Fruit fly (Drosophila melanogaster) whole organism, embryonic: ENCODE data around the gene CG32801.

Experiments
- Ada2b ChIP-seq: fragments of 200-800 bp; sonication (Bioruptor generic); IDR thresholded peaks from 2 replicates; pipeline ENCODE4 v1.3.6; 2022; ENCODE audit warnings: missing biosample characterization, missing genetic modification characterization
- Bgb ChIP-seq: fragments of 200-800 bp; sonication (Bioruptor generic); IDR thresholded peaks from 2 replicates; pipeline ENCODE4 v1.3.6; 2022; ENCODE audit warnings: missing biosample characterization, missing genetic modification characterization; ENCODE audit not compliant: partially characterized antibody
- BtbVII ChIP-seq: fragments of 200-800 bp; sonication (Bioruptor generic); optimal IDR thresholded peaks from 3 replicates; lab custom pipeline; 2017; ENCODE audit warnings: missing biosample characterization, mild to moderate bottlenecking, missing genetic modification characterization
- Bteb2 ChIP-seq: fragments of 200-800 bp; sonication (Bioruptor generic); optimal IDR thresholded peaks from 2 replicates; lab custom pipeline; 2016; ENCODE audit warnings: missing biosample characterization, missing genetic modification characterization
- CG11695 ChIP-seq: fragments of 200-800 bp; sonication (Bioruptor generic); IDR thresholded peaks from 3 replicates; pipeline ENCODE4 v1.3.6; 2022; ENCODE audit warnings: missing biosample characterization, missing genetic modification characterization
- CG13287 ChIP-seq: fragments of 200-800 bp; sonication (Bioruptor generic); IDR thresholded peaks from 2 replicates; pipeline ENCODE4 v1.3.6; 2022; ENCODE audit warnings: missing biosample characterization, missing genetic modification characterization; ENCODE audit not compliant: partially characterized antibody
- CG31441 ChIP-seq: fragments of 200-800 bp; sonication (Bioruptor generic); IDR thresholded peaks from 2 replicates; pipeline ENCODE4 v1.3.6; 2022; ENCODE audit warnings: missing biosample characterization, missing genetic modification characterization
- CG32767 ChIP-seq: fragments of 200-800 bp; sonication (Bioruptor generic); IDR thresholded peaks from 2 replicates; pipeline ENCODE4 v1.3.6; 2022; ENCODE audit warnings: missing biosample characterization, missing genetic modification characterization
- CG34376 ChIP-seq: fragments of 200-800 bp; sonication (Bioruptor generic); optimal IDR thresholded peaks from 2 replicates; lab custom pipeline; 2018; ENCODE audit warnings: missing biosample characterization, mild to moderate bottlenecking, missing genetic modification characterization
- CG3847 ChIP-seq: fragments of 200-800 bp; sonication (Bioruptor generic); IDR thresholded peaks from 2 replicates; pipeline ENCODE4 v1.3.6; 2022; ENCODE audit warnings: missing biosample characterization, missing genetic modification characterization
- CG4424 ChIP-seq: fragments of 200-800 bp; sonication (Bioruptor generic); optimal IDR thresholded peaks from 3 replicates; lab custom pipeline; 2016; ENCODE audit warnings: missing biosample characterization, missing genetic modification characterization
- CG5245 ChIP-seq: fragments of 200-800 bp; sonication (Bioruptor generic); optimal IDR thresholded peaks from 3 replicates; lab custom pipeline; 2016; ENCODE audit warnings: missing biosample characterization, missing genetic modification characterization
- CG6254 ChIP-seq: fragments of 200-800 bp; sonication (Bioruptor generic); optimal IDR thresholded peaks from 3 replicates; lab custom pipeline; 2017; ENCODE audit warnings: mild to moderate bottlenecking, missing biosample characterization, missing genetic modification reagents, missing genetic modification characterization
- CG6689 ChIP-seq: fragments of 200-800 bp; sonication (Bioruptor generic); IDR thresholded peaks from 2 replicates; pipeline ENCODE4 v1.3.6; 2022; ENCODE audit warnings: missing biosample characterization, missing genetic modification characterization
- CG7271 ChIP-seq: fragments of 200-800 bp; sonication (Bioruptor generic); optimal IDR thresholded peaks from 2 replicates; lab custom pipeline; 2018; ENCODE audit warnings: missing biosample characterization, mild to moderate bottlenecking, missing genetic modification characterization, moderate library complexity
- CG7745 ChIP-seq: fragments of 200-800 bp; sonication (Bioruptor generic); optimal IDR thresholded peaks from 2 replicates; lab custom pipeline; 2018; ENCODE audit warnings: missing biosample characterization, mild to moderate bottlenecking, missing genetic modification characterization, moderate library complexity
- CG8478 ChIP-seq: fragments of >200 bp; optimal IDR thresholded peaks from 2 replicates; lab custom pipeline; 2018
- CG8924 ChIP-seq: fragments of 200-800 bp; optimal IDR thresholded peaks from 3 replicates; lab custom pipeline; 2019; ENCODE audit warnings: missing biosample characterization, mild to moderate bottlenecking, missing genetic modification characterization, moderate library complexity
- CTCF ChIP-seq: fragments of 200-800 bp; sonication (Bioruptor generic); optimal IDR thresholded peaks from 2 replicates; lab custom pipeline; 2017; ENCODE audit warnings: missing biosample characterization, mild to moderate bottlenecking, missing genetic modification characterization, moderate library complexity
- E2f1 ChIP-seq: fragments of 200-800 bp; sonication (Bioruptor generic); IDR thresholded peaks from 2 replicates; pipeline ENCODE4 v1.3.6; 2022; ENCODE audit warnings: missing biosample characterization, missing genetic modification characterization
- Fer2 ChIP-seq: fragments of 200-800 bp; sonication (Bioruptor generic); optimal IDR thresholded peaks from 2 replicates; lab custom pipeline; 2018; ENCODE audit warnings: missing biosample characterization, mild to moderate bottlenecking, missing genetic modification characterization, moderate library complexity
- HLH3B ChIP-seq: fragments of 200-800 bp; sonication (Bioruptor generic); IDR thresholded peaks from 2 replicates; pipeline ENCODE4 v1.3.6; 2022; ENCODE audit warnings: missing biosample characterization, missing genetic modification characterization
- HmgZ ChIP-seq: fragments of 200-800 bp; sonication (Bioruptor generic); optimal IDR thresholded peaks from 2 replicates; lab custom pipeline; 2018; ENCODE audit warnings: missing biosample characterization, mild to moderate bottlenecking, missing genetic modification characterization
- Hmr ChIP-seq: fragments of 200-800 bp; sonication (Bioruptor generic); optimal IDR thresholded peaks from 3 replicates; lab custom pipeline; 2017; ENCODE audit warnings: mild to moderate bottlenecking, missing biosample characterization, missing genetic modification reagents, missing genetic modification characterization
- Hr39 ChIP-seq: fragments of >200 bp; optimal IDR thresholded peaks from 2 replicates; lab custom pipeline; 2017
- Kr ChIP-seq: fragments of 200-800 bp; sonication (Bioruptor generic); optimal IDR thresholded peaks from 2 replicates; lab custom pipeline; 2017; ENCODE audit warnings: missing biosample characterization, mild to moderate bottlenecking, missing genetic modification characterization
- Mad ChIP-seq: fragments of 200-800 bp; sonication (Bioruptor generic); optimal IDR thresholded peaks from 2 replicates; lab custom pipeline; 2016; ENCODE audit warnings: missing biosample characterization, missing genetic modification characterization
- Meics ChIP-seq: fragments of 200-800 bp; sonication (Bioruptor generic); optimal IDR thresholded peaks from 2 replicates; lab custom pipeline; 2017; ENCODE audit warnings: missing biosample characterization, mild to moderate bottlenecking, missing genetic modification characterization
- NfI ChIP-seq: fragments of 200-800 bp; sonication (Bioruptor generic); optimal IDR thresholded peaks from 3 replicates; lab custom pipeline; 2018; ENCODE audit warnings: missing biosample characterization, mild to moderate bottlenecking, missing genetic modification characterization, moderate library complexity
- Scr ChIP-seq: fragments of 200-800 bp; sonication (Bioruptor generic); IDR thresholded peaks from 2 replicates; pipeline ENCODE4 v1.3.6; 2022; ENCODE audit warnings: missing biosample characterization, missing genetic modification characterization; ENCODE audit not compliant: partially characterized antibody
- Six4 ChIP-seq: fragments of 200-800 bp; sonication (Bioruptor generic); optimal IDR thresholded peaks from 2 replicates; lab custom pipeline; 2016; ENCODE audit warnings: missing biosample characterization, missing genetic modification characterization
- Sox102F ChIP-seq: fragments of 200-800 bp; sonication (Bioruptor generic); optimal IDR thresholded peaks from 2 replicates; lab custom pipeline; 2018; ENCODE audit warnings: missing biosample characterization, mild to moderate bottlenecking, missing genetic modification characterization, moderate library complexity
- ato ChIP-seq: fragments of 200-800 bp; sonication (Bioruptor generic); IDR thresholded peaks from 2 replicates; pipeline ENCODE4 v1.3.6; 2022; ENCODE audit warnings: missing biosample characterization, missing genetic modification characterization; ENCODE audit not compliant: partially characterized antibody
- bcd ChIP-seq: fragments of 200-800 bp; sonication (Bioruptor generic); optimal IDR thresholded peaks from 2 replicates; lab custom pipeline; 2017; ENCODE audit warnings: missing biosample characterization, mild to moderate bottlenecking, missing genetic modification characterization
- bowl ChIP-seq: fragments of 200-800 bp; sonication (Bioruptor generic); IDR thresholded peaks from 2 replicates; pipeline ENCODE4 v1.3.6; 2022; ENCODE audit warnings: missing biosample characterization, missing genetic modification characterization
- dmrt11E ChIP-seq: fragments of 200-800 bp; sonication (Bioruptor generic); optimal IDR thresholded peaks from 3 replicates; lab custom pipeline; 2018; ENCODE audit warnings: missing biosample characterization, mild to moderate bottlenecking, missing genetic modification characterization, moderate library complexity
- gcm ChIP-seq: fragments of 200-800 bp; sonication (Bioruptor generic); optimal IDR thresholded peaks from 2 replicates; lab custom pipeline; 2019; ENCODE audit warnings: missing biosample characterization, mild to moderate bottlenecking, missing genetic modification characterization, moderate library complexity
- jumu ChIP-seq: fragments of 200-800 bp; sonication (Bioruptor generic); optimal IDR thresholded peaks from 3 replicates; lab custom pipeline; 2016; ENCODE audit warnings: missing biosample characterization, missing genetic modification characterization
- luna ChIP-seq: fragments of 200-800 bp; sonication (Bioruptor generic); optimal IDR thresholded peaks from 2 replicates; lab custom pipeline; 2016; ENCODE audit warnings: missing biosample characterization, missing genetic modification characterization
- mam ChIP-seq: fragments of 200-800 bp; sonication (Bioruptor generic); optimal IDR thresholded peaks from 3 replicates; lab custom pipeline; 2016; ENCODE audit warnings: missing biosample characterization, missing genetic modification characterization
- prd ChIP-seq, 3 experiments: fragments of >200 bp in 2 of 3; fragments of 200-800 bp in 1 of 3; sonication (Bioruptor generic) in 1 of 3; optimal IDR thresholded peaks in 2 of 3; IDR thresholded peaks in 1 of 3; 2 replicates in 2 of 3; 3 replicates in 1 of 3; pipeline versions ENCODE4 v1.3.6 to Lab custom; 2017 to 2022; ENCODE audit warnings: missing biosample characterization in 1 of 3, missing genetic modification characterization in 1 of 3
- pzg ChIP-seq: fragments of 200-800 bp; sonication (Bioruptor generic); optimal IDR thresholded peaks from 3 replicates; lab custom pipeline; 2018; ENCODE audit warnings: missing biosample characterization, mild to moderate bottlenecking, missing genetic modification characterization, moderate library complexity
- rib ChIP-seq: fragments of 200-800 bp; sonication (Bioruptor generic); IDR thresholded peaks from 2 replicates; pipeline ENCODE4 v1.3.6; 2022; ENCODE audit warnings: missing biosample characterization, missing genetic modification characterization
- sd ChIP-seq: fragments of 200-800 bp; sonication (Bioruptor generic); optimal IDR thresholded peaks from 3 replicates; lab custom pipeline; 2018; ENCODE audit warnings: missing biosample characterization, mild to moderate bottlenecking, missing genetic modification characterization, moderate library complexity
- sima ChIP-seq: fragments of 200-800 bp; sonication (Bioruptor generic); optimal IDR thresholded peaks from 2 replicates; lab custom pipeline; 2016; ENCODE audit warnings: missing biosample characterization, missing genetic modification characterization
- sisA ChIP-seq: fragments of 200-800 bp; sonication (Bioruptor generic); IDR thresholded peaks from 2 replicates; pipeline ENCODE4 v1.3.6; 2022; ENCODE audit warnings: missing biosample characterization, missing genetic modification characterization
- sna ChIP-seq: fragments of 200-800 bp; sonication (Bioruptor generic); IDR thresholded peaks from 2 replicates; pipeline ENCODE4 v1.3.6; 2022; ENCODE audit warnings: missing biosample characterization, missing genetic modification characterization; ENCODE audit not compliant: partially characterized antibody
- unpg ChIP-seq: fragments of 200-800 bp; sonication (Bioruptor generic); optimal IDR thresholded peaks from 3 replicates; lab custom pipeline; 2018; ENCODE audit warnings: missing biosample characterization, mild to moderate bottlenecking, missing genetic modification characterization, moderate library complexity
- wor ChIP-seq: fragments of 200-800 bp; sonication (Bioruptor generic); IDR thresholded peaks from 2 replicates; pipeline ENCODE4 v1.3.6; 2022; ENCODE audit warnings: missing biosample characterization, missing genetic modification characterization
- zfh2 ChIP-seq: fragments of 200-800 bp; sonication (Bioruptor generic); optimal IDR thresholded peaks from 2 replicates; lab custom pipeline; 2016; ENCODE audit warnings: missing biosample characterization, missing genetic modification characterization

Gene CG32801

DNA sequence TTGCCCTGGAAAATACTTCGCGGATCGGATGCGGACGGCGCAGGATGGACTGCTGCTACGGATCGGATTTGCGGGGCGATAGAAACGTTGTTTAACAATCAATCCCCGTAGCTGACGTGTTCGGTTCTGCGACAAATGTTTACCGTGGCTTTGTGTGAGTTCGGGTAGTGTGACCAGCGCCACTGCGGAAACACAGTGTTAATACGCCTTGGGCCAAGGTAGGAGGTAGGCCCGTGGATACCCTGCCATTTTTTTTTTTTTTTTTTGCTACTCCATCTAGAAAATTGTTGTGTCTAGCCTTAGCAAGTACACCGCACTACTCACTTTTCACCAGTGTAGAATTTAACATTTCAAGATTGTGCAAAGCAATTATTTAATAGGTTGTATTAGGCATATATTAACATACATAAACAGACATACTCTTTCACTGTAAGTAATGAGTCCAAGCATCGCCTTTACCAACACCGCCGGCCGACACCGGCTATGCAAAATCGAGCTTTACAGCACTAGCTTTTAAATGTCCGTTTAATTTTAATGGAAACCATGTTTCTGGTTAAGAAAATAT lies 41.3 kb downstream of the CG32801 start, which contains the start of gene deltaCOP (continued):
- TF ChIP-seq dmrt11E (tag; lab: Kevin White, UChicago) = peak; percentile 66
- peak; percentile 75 for TF ChIP-seq CG11695 (GFP tag; lab: Robert Waterston, UW)
- no peak for TF ChIP-seq sd (tag; lab: Kevin White, UChicago)
- TF ChIP-seq CG4424 (GFP tag; lab: Kevin White, UChicago) = peak; percentile 85
- TF ChIP-seq CTCF (GFP tag; lab: Kevin White, UChicago) = peak; percentile 36
- no peak for TF ChIP-seq Hr39
- TF ChIP-seq Mad (GFP tag; lab: Kevin White, UChicago) = peak; percentile 80
- TF ChIP-seq luna = peak; percentile 89
- TF ChIP-seq CG32767 = peak; percentile 72; the same call in 1 of the 2 replicates
- peak; percentile 55 for TF ChIP-seq BtbVII (GFP tag; lab: Kevin White, UChicago)
- TF ChIP-seq CG5245 (GFP tag; lab: Kevin White, UChicago) = peak; percentile 48
- peak; percentile 94 for TF ChIP-seq mam (GFP tag; lab: Kevin White, UChicago)
- no peak for TF ChIP-seq Sox102F (GFP tag; lab: Kevin White, UChicago)
- peak; percentile 91 for TF ChIP-seq jumu (GFP tag; lab: Kevin White, UChicago)
- peak; percentile 75 for TF ChIP-seq CG8924 (tag; lab: Kevin White, UChicago)
- TF ChIP-seq Bteb2 (GFP tag; lab: Kevin White, UChicago) = peak; percentile 92
- peak; percentile 39 for TF ChIP-seq pzg (GFP tag; lab: Kevin White, UChicago)
- peak; percentile 74 for TF ChIP-seq E2f1 (GFP tag; lab: Robert Waterston, UW)
- no peak for TF ChIP-seq prd (optimal IDR thresholded peaks at IDR 0.05; lab: Kevin White, UChicago)
- TF ChIP-seq prd (GFP tag; IDR thresholded peaks at IDR 0.05; lab: Robert Waterston, UW) = peak; percentile 90
- peak; percentile 78 for TF ChIP-seq Six4 (GFP tag; lab: Kevin White, UChicago)
- TF ChIP-seq sna (GFP tag; lab: Robert Waterston, UW) = no peak
- TF ChIP-seq CG6689 (GFP tag; lab: Robert Waterston, UW) = peak; percentile 83
- peak; percentile 79 for TF ChIP-seq HmgZ (tag; lab: Kevin White, UChicago)
- no peak for TF ChIP-seq Bgb
- no peak for TF ChIP-seq ato
- TF ChIP-seq CG31441 (GFP tag; lab: Robert Waterston, UW) = no peak; the same call in 1 of the 2 replicates
- TF ChIP-seq CG3847 (GFP tag; lab: Robert Waterston, UW) = peak; percentile 89
- TF ChIP-seq Scr (GFP tag; lab: Robert Waterston, UW) = peak; percentile 34; the same call in 1 of the 2 replicates
- TF ChIP-seq CG13287 = peak; percentile 58; the same call in 1 of the 2 replicates
- no peak for TF ChIP-seq CG8478 (lab: Kevin White, UChicago)
- TF ChIP-seq wor (GFP tag; lab: Robert Waterston, UW) = peak; percentile 75
- no peak; the same call in 1 of the 2 replicates for TF ChIP-seq bowl (GFP tag; lab: Robert Waterston, UW)
- TF ChIP-seq Fer2 (tag; lab: Kevin White, UChicago) = peak; percentile 56
- TF ChIP-seq Kr (GFP tag; lab: Kevin White, UChicago) = no peak
- TF ChIP-seq gcm (GFP tag; lab: Kevin White, UChicago) = peak; percentile 28
- peak; percentile 43 for TF ChIP-seq CG6254
- no peak for TF ChIP-seq sima (GFP tag; lab: Kevin White, UChicago)
- TF ChIP-seq sisA (GFP tag; lab: Robert Waterston, UW) = peak; percentile 90
- TF ChIP-seq zfh2 (GFP tag; lab: Kevin White, UChicago) = peak; percentile 94
- TF ChIP-seq CG7271 (tag; lab: Kevin White, UChicago) = peak; percentile 3
- TF ChIP-seq unpg = peak; percentile 79
- TF ChIP-seq bcd (GFP tag; lab: Kevin White, UChicago) = peak; percentile 83
- TF ChIP-seq Meics (GFP tag; lab: Kevin White, UChicago) = peak; percentile 81
- TF ChIP-seq NfI = peak; percentile 79
- TF ChIP-seq CG34376 (GFP tag; lab: Kevin White, UChicago) = peak; percentile 76
- TF ChIP-seq rib (GFP tag; lab: Robert Waterston, UW) = peak; percentile 75
- peak; percentile 72 for TF ChIP-seq Ada2b (GFP tag; lab: Robert Waterston, UW)
- peak; percentile 86 for TF ChIP-seq Hmr (GFP tag; lab: Kevin White, UChicago)
- peak; percentile 70 for TF ChIP-seq HLH3B (GFP tag; lab: Robert Waterston, UW)
- no peak for TF ChIP-seq CG7745 (tag; lab: Kevin White, UChicago)
